Worm (Caenorhabditis elegans) whole organism, L2 larva: Measurements from ENCODE around the gene T05A8.11.

Experiments
- F13H6.1 ChIP-seq: sonication (generic microtip); optimal IDR thresholded peaks from 2 replicates; lab custom pipeline; 2016; ENCODE audit warnings: missing genetic modification characterization, missing compliant biosample characterization
- Y55F3AM.14 ChIP-seq: fragments of 200-800 bp; sonication (Bioruptor generic); optimal IDR thresholded peaks from 2 replicates; lab custom pipeline; 2018; ENCODE audit warnings: mild to moderate bottlenecking, missing genetic modification characterization, missing compliant biosample characterization
- ceh-82 ChIP-seq: fragments of 150-350 bp; optimal IDR thresholded peaks from 2 replicates; lab custom pipeline; 2014; ENCODE audit warnings: missing biosample characterization, missing genetic modification characterization
- fos-1 ChIP-seq: fragments of 150-350 bp; optimal IDR thresholded peaks from 2 replicates; lab custom pipeline; 2014; ENCODE audit warnings: missing biosample characterization, missing genetic modification characterization
- gmeb-1 ChIP-seq: fragments of 150-350 bp; optimal IDR thresholded peaks from 2 replicates; lab custom pipeline; 2014; ENCODE audit warnings: missing biosample characterization, missing genetic modification characterization
- sma-9 ChIP-seq, 2 experiments: fragments of 150-350 bp in 1 of 2; sonication (generic microtip) in 1 of 2; optimal IDR thresholded peaks; 2 replicates each; lab custom pipeline; 2014 to 2016; ENCODE audit warnings: missing genetic modification characterization in 2 of 2, mild to moderate bottlenecking in 1 of 2, missing biosample characterization in 1 of 2, missing compliant biosample characterization in 1 of 2, missing genetic modification reagents in 1 of 2, moderate library complexity in 1 of 2
- zag-1 ChIP-seq: fragments of 150-350 bp; optimal IDR thresholded peaks from 2 replicates; lab custom pipeline; 2014; ENCODE audit warnings: missing biosample characterization, missing genetic modification characterization

T05A8.11 gene

ce11 chrII:2677534-2678168 is 47.8 kb downstream of the T05A8.11 start, which contains the start of gene F22E5.17:
Gene F22E5.17, plus strand, starts transcription at chrII:2678041.
- TF ChIP-seq sma-9 (GFP tag; optimal IDR thresholded peaks at IDR 0.05; lab: Kevin White, UChicago) (peak; percentile 77), sma-9 (tag; optimal IDR thresholded peaks at IDR 0.05; lab: Kevin White, UChicago) (no peak), Y55F3AM.14 (GFP tag; lab: Kevin White, UChicago) (no peak), ceh-82 (tag; lab: Kevin White, UChicago) (no peak), gmeb-1 (tag; lab: Kevin White, UChicago) (peak; percentile 19), fos-1 (peak; percentile 88), zag-1 (tag; lab: Kevin White, UChicago) (no peak), F13H6.1 (tag; lab: Kevin White, UChicago) (peak; percentile 1)
